Worm (Caenorhabditis elegans) whole organism, L4 larva: ENCODE results near the gene zipt-9.

Experiments used
- D1046.2 ChIP-seq: fragments of 200-800 bp; sonication (Bioruptor generic); IDR thresholded peaks from 2 replicates; pipeline ENCODE4 v1.3.6; 2022; ENCODE audit warnings: missing genetic modification characterization, missing compliant biosample characterization
- F44E2.7 ChIP-seq: fragments of 200-800 bp; sonication (Bioruptor generic); IDR thresholded peaks from 2 replicates; pipeline ENCODE4 v2.1.2; 2022; ENCODE audit warnings: missing genetic modification characterization, missing compliant biosample characterization
- F49E8.2 ChIP-seq: sonication (generic microtip); optimal IDR thresholded peaks from 2 replicates; lab custom pipeline; 2016; ENCODE audit warnings: missing compliant biosample characterization, mild to moderate bottlenecking, missing genetic modification characterization, borderline replicate concordance
- Y105C5A.15 ChIP-seq: fragments of 200-800 bp; sonication (Bioruptor generic); IDR thresholded peaks from 2 replicates; pipeline ENCODE4 v1.3.6; 2022; ENCODE audit warnings: missing genetic modification characterization, missing compliant biosample characterization
- Y48G9A.11 ChIP-seq: fragments of 200-800 bp; sonication (Bioruptor generic); IDR thresholded peaks from 2 replicates; pipeline ENCODE4 v1.3.6; 2022; ENCODE audit warnings: missing genetic modification reagents, missing genetic modification characterization, missing compliant biosample characterization
- Y5F2A.4 ChIP-seq: fragments of 200-800 bp; sonication (Bioruptor generic); optimal IDR thresholded peaks from 2 replicates; lab custom pipeline; 2018; ENCODE audit warnings: mild to moderate bottlenecking, missing genetic modification characterization, missing compliant biosample characterization
- Y75B8A.6 ChIP-seq: fragments of 200-800 bp; sonication (Bioruptor generic); IDR thresholded peaks from 2 replicates; pipeline ENCODE4 v1.3.6; 2022; ENCODE audit warnings: missing genetic modification reagents, missing genetic modification characterization, missing compliant biosample characterization
- aha-1 ChIP-seq: fragments of 150-350 bp; peaks from one replicate; lab custom pipeline; 2014; ENCODE audit warnings: missing biosample characterization, missing genetic modification characterization
- ceh-20 ChIP-seq: fragments of 200-800 bp; sonication (Bioruptor generic); IDR thresholded peaks from 2 replicates; pipeline ENCODE4 v1.3.6; 2022; ENCODE audit warnings: missing genetic modification reagents, missing genetic modification characterization, missing compliant biosample characterization
- ceh-28 ChIP-seq: fragments of 150-350 bp; optimal IDR thresholded peaks from 2 replicates; lab custom pipeline; 2014; ENCODE audit warnings: missing biosample characterization, missing genetic modification reagents, missing genetic modification characterization
- ces-1 ChIP-seq: fragments of 150-350 bp; sonication (generic microtip); optimal IDR thresholded peaks from 4 replicates; lab custom pipeline; 2014; ENCODE audit warnings: missing biosample characterization, missing genetic modification reagents, missing genetic modification characterization
- dmd-9 ChIP-seq: fragments of 200-800 bp; sonication (Bioruptor generic); IDR thresholded peaks from 2 replicates; pipeline ENCODE4 v1.3.6; 2022; ENCODE audit warnings: missing genetic modification reagents, missing genetic modification characterization, missing compliant biosample characterization
- dve-1 ChIP-seq: sonication (generic microtip); optimal IDR thresholded peaks from 2 replicates; lab custom pipeline; 2017; ENCODE audit warnings: antibody characterized with exemption, mild to moderate bottlenecking, missing genetic modification characterization, missing compliant biosample characterization; ENCODE audit not compliant: insufficient read depth
- fkh-10 ChIP-seq: fragments of 150-350 bp; optimal IDR thresholded peaks from 2 replicates; lab custom pipeline; 2014; ENCODE audit warnings: missing biosample characterization, missing genetic modification reagents, missing genetic modification characterization
- fos-1 ChIP-seq: fragments of 150-350 bp; optimal IDR thresholded peaks from 2 replicates; lab custom pipeline; 2014; ENCODE audit warnings: missing biosample characterization, missing genetic modification characterization
- lim-7 ChIP-seq: fragments of 200-800 bp; sonication (Bioruptor generic); IDR thresholded peaks from 2 replicates; pipeline ENCODE4 v1.3.6; 2022; ENCODE audit warnings: missing genetic modification characterization, missing compliant biosample characterization
- lin-15B ChIP-seq: fragments of 150-350 bp; sonication (generic microtip); optimal IDR thresholded peaks from 3 replicates; lab custom pipeline; 2014; ENCODE audit warnings: missing biosample characterization, missing genetic modification characterization
- lin-38 ChIP-seq: fragments of 200-800 bp; sonication (Bioruptor generic); IDR thresholded peaks from 2 replicates; pipeline ENCODE4 v1.3.6; 2022; ENCODE audit warnings: missing genetic modification reagents, missing genetic modification characterization, missing compliant biosample characterization
- lin-39 ChIP-seq: fragments of 150-350 bp; optimal IDR thresholded peaks from 2 replicates; lab custom pipeline; 2014; ENCODE audit warnings: missing biosample characterization, missing genetic modification reagents, missing genetic modification characterization
- lsy-2 ChIP-seq, 2 experiments: fragments of 150-350 bp in 1 of 2; sonication (generic microtip) in 1 of 2; optimal IDR thresholded peaks; 2 replicates each; lab custom pipeline; 2014 to 2017; ENCODE audit warnings: missing biosample characterization in 2 of 2, missing genetic modification characterization in 2 of 2
- madf-9 ChIP-seq: fragments of 200-800 bp; sonication (Bioruptor generic); conservative IDR thresholded peaks from 2 replicates; pipeline ENCODE4 v1.3.6; 2022; ENCODE audit warnings: missing genetic modification reagents, missing genetic modification characterization, missing compliant biosample characterization
- mep-1 ChIP-seq: fragments of 150-350 bp; sonication (generic microtip); optimal IDR thresholded peaks from 3 replicates; lab custom pipeline; 2014; ENCODE audit warnings: missing biosample characterization, missing genetic modification characterization
- nhr-10 ChIP-seq: fragments of 150-350 bp; optimal IDR thresholded peaks from 2 replicates; lab custom pipeline; 2014; ENCODE audit warnings: missing biosample characterization, missing genetic modification characterization
- nhr-111 ChIP-seq: fragments of 200-800 bp; sonication (Bioruptor generic); optimal IDR thresholded peaks from 2 replicates; lab custom pipeline; 2018; ENCODE audit warnings: mild to moderate bottlenecking, missing genetic modification characterization, missing compliant biosample characterization
- nhr-237 ChIP-seq: sonication (generic microtip); optimal IDR thresholded peaks from 2 replicates; lab custom pipeline; 2017; ENCODE audit warnings: missing biosample characterization, missing genetic modification characterization
- pha-4 ChIP-seq, 2 experiments: fragments of 150-350 bp in 1 of 2; fragments of 200-800 bp in 1 of 2; sonication (Bioruptor generic) in 1 of 2; IDR thresholded peaks in 1 of 2; optimal IDR thresholded peaks in 1 of 2; 2 replicates each; pipeline versions ENCODE4 v1.3.6 to Lab custom; 2014 to 2022; ENCODE audit warnings: missing genetic modification characterization in 2 of 2, missing genetic modification reagents in 2 of 2, missing biosample characterization in 1 of 2, missing compliant biosample characterization in 1 of 2
- set-16 ChIP-seq: fragments of 200-800 bp; sonication (Bioruptor generic); IDR thresholded peaks from 2 replicates; pipeline ENCODE4 v1.3.6; 2022; ENCODE audit warnings: missing genetic modification reagents, missing genetic modification characterization, missing compliant biosample characterization
- skn-1 ChIP-seq: fragments of 150-350 bp; optimal IDR thresholded peaks from 2 replicates; lab custom pipeline; 2014; ENCODE audit warnings: missing biosample characterization, missing genetic modification characterization
- snpc-1.2 ChIP-seq: fragments of 200-800 bp; sonication (Bioruptor generic); IDR thresholded peaks from 2 replicates; pipeline ENCODE4 v1.3.6; 2022; ENCODE audit warnings: missing genetic modification reagents, missing genetic modification characterization, missing compliant biosample characterization
- spr-3 ChIP-seq: fragments of 200-800 bp; sonication (Bioruptor generic); optimal IDR thresholded peaks from 2 replicates; lab custom pipeline; 2018; ENCODE audit warnings: mild to moderate bottlenecking, missing genetic modification characterization, missing compliant biosample characterization
- tag-97 ChIP-seq: fragments of 200-800 bp; sonication (Bioruptor generic); IDR thresholded peaks from 2 replicates; pipeline ENCODE4 v1.3.6; 2022; ENCODE audit warnings: missing genetic modification characterization, missing compliant biosample characterization
- tra-1 ChIP-seq: fragments of 200-800 bp; sonication (Bioruptor generic); IDR thresholded peaks from 2 replicates; pipeline ENCODE4 v1.3.6; 2022; ENCODE audit warnings: missing genetic modification reagents, missing genetic modification characterization, missing compliant biosample characterization
- unc-130 ChIP-seq: sonication (generic microtip); optimal IDR thresholded peaks from 2 replicates; lab custom pipeline; 2016; ENCODE audit warnings: missing genetic modification reagents, missing genetic modification characterization, missing compliant biosample characterization
- unc-62 ChIP-seq, 3 experiments: fragments of 150-350 bp in 1 of 3; sonication (generic microtip); optimal IDR thresholded peaks in 2 of 3; peaks in 1 of 3; 1 replicate in 1 of 3; 2 replicates in 2 of 3; lab custom pipeline; 2014 to 2017; ENCODE audit warnings: missing biosample characterization in 3 of 3, missing genetic modification characterization in 3 of 3, missing genetic modification reagents in 3 of 3, missing genotype in 1 of 3
- zfp-3 ChIP-seq: fragments of 200-800 bp; sonication (Bioruptor generic); conservative IDR thresholded peaks from 2 replicates; pipeline ENCODE4 v1.3.6; 2022; ENCODE audit warnings: missing genetic modification reagents, missing genetic modification characterization, missing compliant biosample characterization

zipt-9 gene

DNA sequence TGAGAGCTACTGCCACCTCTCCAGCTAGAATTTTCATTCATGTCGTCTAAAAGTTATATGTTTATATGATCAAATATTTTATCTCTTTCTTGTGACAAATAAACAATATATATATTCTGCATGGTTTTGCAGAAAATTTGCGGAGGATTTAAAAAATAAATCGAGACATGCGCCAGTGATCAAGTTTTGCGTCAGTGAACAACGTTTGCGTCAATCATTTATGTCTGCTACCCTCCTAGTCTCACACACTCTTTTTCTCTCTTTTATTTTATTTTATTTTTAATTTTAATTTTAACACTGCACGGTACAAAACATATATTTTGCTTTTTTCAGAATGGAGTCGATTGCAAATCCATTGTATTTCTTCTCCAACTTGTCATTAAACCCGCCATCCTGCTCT, 36.5 kb downstream of the zipt-9 start, which contains the start of the genes tag-65 and ccz-1 (continued):
- TF ChIP-seq lsy-2 (tag; optimal IDR thresholded peaks at IDR 0.05; lab: Kevin White, UChicago) (peak in 1 of 2 experiments; percentile 95), ceh-28 (tag; lab: Kevin White, UChicago) (no peak), fos-1 (tag; lab: Kevin White, UChicago) (no peak), lin-39 (tag; lab: Kevin White, UChicago) (no peak), tra-1 (GFP tag; lab: Robert Waterston, UW) (no peak), fkh-10 (GFP tag; lab: Kevin White, UChicago) (peak; percentile 80), lim-7 (GFP tag; lab: Robert Waterston, UW) (no peak), zfp-3 (no peak)

DNA sequence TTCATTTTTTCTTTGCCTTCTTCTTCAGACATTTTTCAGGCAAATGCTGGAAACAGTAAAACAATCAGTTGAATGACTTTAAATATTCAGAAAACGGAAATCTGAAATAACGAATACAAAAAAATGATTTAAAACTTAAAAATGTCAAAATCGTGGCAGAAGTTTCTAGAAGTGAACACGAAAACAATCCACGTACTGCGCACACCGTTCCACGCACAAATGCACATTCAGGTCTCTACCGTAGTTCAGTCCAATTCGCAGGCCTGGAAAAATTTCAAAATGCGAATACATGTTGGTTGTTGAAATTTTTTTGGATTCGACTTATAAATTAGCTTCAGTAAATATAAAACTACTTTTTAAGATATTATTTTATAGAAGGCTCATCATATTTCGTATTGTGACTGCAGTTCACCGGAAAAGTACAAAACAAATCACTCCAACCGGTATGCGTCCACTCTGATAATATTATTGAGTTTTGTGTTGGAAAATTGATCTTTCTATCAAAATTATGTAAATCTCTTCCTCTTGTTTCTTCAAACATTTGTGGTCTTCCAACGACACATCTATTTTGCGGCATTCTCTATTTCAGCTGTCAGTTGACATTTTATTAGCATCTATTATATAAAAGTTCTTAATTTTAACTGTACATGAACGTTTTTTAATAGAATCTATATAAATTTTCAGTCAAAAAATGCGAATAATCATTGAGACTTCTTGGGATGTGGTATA, 43.0 kb downstream of the zipt-9 start, which contains the start of the genes mip-2 and F58G11.4:
Gene mip-2, minus strand, starts transcription at position 48 of the 729 bp plus-strand sequence.
Gene F58G11.4, plus strand, starts transcription at position 679 of the 729 bp plus-strand sequence.
- TF ChIP-seq Y48G9A.11 (peak; percentile 59), unc-62 (GFP tag; optimal IDR thresholded peaks at IDR 0.05 in 1 of 2; lab: Kevin White, UChicago) (peak in 1 of 2 experiments; percentile 49), unc-62 (tag; optimal IDR thresholded peaks at IDR 0.05; lab: Kevin White, UChicago) (no peak), Y5F2A.4 (GFP tag; lab: Kevin White, UChicago) (no peak), aha-1 (tag; lab: Kevin White, UChicago) (peak; percentile 62)

- TF ChIP-seq pha-4 (GFP tag; IDR thresholded peaks at IDR 0.05; lab: Robert Waterston, UW), result peak; percentile 51; the same call in 1 of the 2 replicates
- no peak for TF ChIP-seq pha-4 (tag; optimal IDR thresholded peaks at IDR 0.05; lab: Kevin White, UChicago)
- TF ChIP-seq nhr-10 (tag; lab: Kevin White, UChicago), result no peak
- 0 out of 2 replicates have a peak, but pooled peaks have one; percentile 34 for TF ChIP-seq snpc-1.2
- 0 out of 2 replicates have a peak, but pooled peaks have one; percentile 30 for TF ChIP-seq Y105C5A.15 (GFP tag; lab: Robert Waterston, UW)
- peak; percentile 63 for TF ChIP-seq lin-38 (GFP tag; lab: Robert Waterston, UW)
- peak; percentile 29 for TF ChIP-seq mep-1
- peak; percentile 66 for TF ChIP-seq F49E8.2
- TF ChIP-seq skn-1 (tag; lab: Kevin White, UChicago), result no peak
- TF ChIP-seq dve-1, result no peak
- peak; percentile 80 for TF ChIP-seq aha-1 (tag; lab: Kevin White, UChicago)
- TF ChIP-seq dmd-9, result no peak
- peak; percentile 26 for TF ChIP-seq unc-130 (GFP tag; lab: Kevin White, UChicago)
- TF ChIP-seq, all 104 proteins: peak for 8
Measured at ce11 chrV:13669170-13669569, 45.9 kb downstream of the zipt-9 start.

ce11 chrV:13668337-13668736, 46.7 kb downstream of the zipt-9 start:
- peak; percentile 33; the same call in 1 of the 2 replicates for TF ChIP-seq D1046.2
- 0 out of 2 replicates have a peak, but pooled peaks have one; percentile 36 for TF ChIP-seq F44E2.7 (GFP tag; lab: Robert Waterston, UW)
- no peak for TF ChIP-seq lin-15B (tag; lab: Kevin White, UChicago)
- TF ChIP-seq tag-97 (GFP tag; lab: Robert Waterston, UW), result no peak
- peak; percentile 93 for TF ChIP-seq set-16 (GFP tag; lab: Robert Waterston, UW)

- TF ChIP-seq tag-97 (GFP tag; lab: Robert Waterston, UW) (no peak), nhr-111 (GFP tag; lab: Kevin White, UChicago) (no peak), nhr-237 (no peak), madf-9 (no peak), aha-1 (tag; lab: Kevin White, UChicago) (peak; percentile 96), spr-3 (GFP tag; lab: Kevin White, UChicago) (no peak), Y75B8A.6 (GFP tag; lab: Robert Waterston, UW) (no peak), nhr-10 (tag; lab: Kevin White, UChicago) (no peak), ceh-20 (GFP tag; lab: Robert Waterston, UW) (no peak), unc-62 (GFP tag; optimal IDR thresholded peaks at IDR 0.05 in 1 of 2; lab: Kevin White, UChicago) (peak in 1 of 2 experiments; percentile 56), unc-62 (tag; optimal IDR thresholded peaks at IDR 0.05; lab: Kevin White, UChicago) (no peak), ces-1 (GFP tag; lab: Kevin White, UChicago) (no peak), F44E2.7 (GFP tag; lab: Robert Waterston, UW) (no peak)
- TF ChIP-seq, all 104 proteins: peak for 2
Measured at ce11 chrV:13666460-13666859, 48.6 kb downstream of the zipt-9 start.
